Worm (Caenorhabditis elegans) whole organism, early embryonic: ENCODE results near the gene D1046.18.

Source experiments
- aly-1 ChIP-seq: sonication (generic microtip); optimal IDR thresholded peaks from 2 replicates; lab custom pipeline; 2016; ENCODE audit warnings: missing genetic modification characterization, missing compliant biosample characterization
- ama-1 ChIP-seq: fragments of 150-350 bp; optimal IDR thresholded peaks from 2 replicates; lab custom pipeline; 2014

DNA sequence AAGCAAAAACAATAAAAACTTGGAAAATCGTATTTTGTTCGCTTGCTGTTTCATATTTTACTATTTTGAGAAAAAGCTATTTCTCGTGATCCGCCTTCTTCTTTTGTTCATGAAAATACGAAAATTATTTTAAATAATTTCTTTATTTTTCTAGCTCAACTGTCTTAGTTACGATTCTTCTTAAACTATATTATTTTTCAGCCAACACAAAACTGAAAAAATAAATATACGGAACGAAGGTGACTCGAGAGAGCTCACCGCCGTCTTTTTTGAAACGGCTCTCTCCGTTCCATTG, 45.2 kb downstream of the D1046.18 start, which contains the start of gene pdzd-8:
- TF ChIP-seq ama-1 (no peak), aly-1 (tag; lab: Kevin White, UChicago) (no peak)
